Worm (Caenorhabditis elegans): Measurements from ENCODE around the gene wdr-54.

ce11 chrX:876935-877334 lies 48.2 kb downstream of the wdr-54 start, which contains the start of gene ZC13.1:
- TF ChIP-seq nhr-77 (tag; optimal IDR thresholded peaks at IDR 0.05), result no peak
- no peak for TF ChIP-seq mbf-1 (tag; optimal IDR thresholded peaks at IDR 0.05)
- no peak for TF ChIP-seq peb-1 (tag; optimal IDR thresholded peaks at IDR 0.05)
- peak; percentile 40 for TF ChIP-seq F13H6.1 (tag; optimal IDR thresholded peaks at IDR 0.05)
- TF ChIP-seq unc-62 (GFP tag; optimal IDR thresholded peaks at IDR 0.05), result no peak

Data from whole organism, L2 larva.